Worm (Caenorhabditis elegans) whole organism, L3 larva: ENCODE measurements around the gene ipla-2.

Experiments
- ZK546.5 ChIP-seq: sonication (generic microtip); optimal IDR thresholded peaks from 2 replicates; lab custom pipeline; 2017; ENCODE audit warnings: missing biosample characterization, missing genetic modification characterization
- elt-1 ChIP-seq: fragments of 150-350 bp; optimal IDR thresholded peaks from 2 replicates; lab custom pipeline; 2014; ENCODE audit warnings: missing biosample characterization, missing genetic modification characterization
- lin-15B ChIP-seq: fragments of 150-350 bp; optimal IDR thresholded peaks from 2 replicates; lab custom pipeline; 2014; ENCODE audit warnings: missing biosample characterization, missing genetic modification characterization
- nhr-28 ChIP-seq: fragments of 150-350 bp; optimal IDR thresholded peaks from 2 replicates; lab custom pipeline; 2014; ENCODE audit warnings: missing biosample characterization, missing genetic modification characterization
- pha-4 ChIP-seq: fragments of 150-350 bp; optimal IDR thresholded peaks from 2 replicates; lab custom pipeline; 2014; ENCODE audit warnings: missing biosample characterization, missing genetic modification reagents, missing genetic modification characterization
- pqm-1 ChIP-seq: fragments of 150-350 bp; optimal IDR thresholded peaks from 2 replicates; lab custom pipeline; 2017; ENCODE audit warnings: missing biosample characterization, missing genetic modification characterization, inconsistent platforms
- snpc-4 ChIP-seq: fragments of 150-350 bp; optimal IDR thresholded peaks from 2 replicates; lab custom pipeline; 2014; ENCODE audit warnings: missing biosample characterization, missing genetic modification characterization

ce11 chrX:9798530-9798929, 39.3 kb downstream of the ipla-2 start, which contains the start of gene F36G3.3:
- TF ChIP-seq pqm-1 (tag; lab: Kevin White, UChicago) (no peak), nhr-28 (no peak), elt-1 (tag; lab: Kevin White, UChicago) (no peak), snpc-4 (tag; lab: Kevin White, UChicago) (no peak), ZK546.5 (tag; lab: Kevin White, UChicago) (no peak), pha-4 (tag; lab: Kevin White, UChicago) (no peak), lin-15B (tag; lab: Kevin White, UChicago) (no peak)
